Fruit fly (Drosophila melanogaster): ENCODE results near the gene CG11396.

dm6 chr3L:20771001-20771890 lies 16.7 kb downstream of the CG11396 start, which contains the start of the genes CG4042 and Pitslre:
- TF ChIP-seq rn (GFP tag; IDR thresholded peaks at IDR 0.05) (no peak), gl (tag; optimal IDR thresholded peaks at IDR 0.05) (no peak), CG17806 (tag; optimal IDR thresholded peaks at IDR 0.05) (no peak), CG12605 (GFP tag; IDR thresholded peaks at IDR 0.05) (no peak)
